Fruit fly (Drosophila melanogaster) whole organism, adult: Measurements from ENCODE around the gene ZAP3.

Experiments used
- CG11617 ChIP-seq: fragments of 200-800 bp; sonication (Bioruptor generic); optimal IDR thresholded peaks from 2 replicates; lab custom pipeline; 2017; ENCODE audit warnings: mild to moderate bottlenecking, missing biosample characterization, missing genetic modification reagents, missing genetic modification characterization
- CG12768 ChIP-seq: fragments of 200-800 bp; sonication (Bioruptor generic); optimal IDR thresholded peaks from 2 replicates; lab custom pipeline; 2017; ENCODE audit warnings: missing biosample characterization, missing genetic modification characterization, mild to moderate bottlenecking, moderate library complexity, missing genetic modification reagents
- CG14711 ChIP-seq: fragments of 200-800 bp; sonication (Bioruptor generic); optimal IDR thresholded peaks from 2 replicates; lab custom pipeline; 2018; ENCODE audit warnings: missing biosample characterization, mild to moderate bottlenecking, missing genetic modification characterization, moderate library complexity
- CG1620 ChIP-seq: fragments of 200-800 bp; sonication (Bioruptor generic); optimal IDR thresholded peaks from 2 replicates; lab custom pipeline; 2016; ENCODE audit warnings: missing biosample characterization, missing genetic modification characterization
- CG33017 ChIP-seq: fragments of 200-800 bp; sonication (Bioruptor generic); optimal IDR thresholded peaks from 2 replicates; lab custom pipeline; 2018; ENCODE audit warnings: missing biosample characterization, mild to moderate bottlenecking, missing genetic modification characterization, moderate library complexity
- CG5204 ChIP-seq: fragments of 200-800 bp; sonication (Bioruptor generic); optimal IDR thresholded peaks from 2 replicates; lab custom pipeline; 2016; ENCODE audit warnings: missing biosample characterization, missing genetic modification characterization
- CG7045 ChIP-seq: fragments of 200-800 bp; sonication (Bioruptor generic); optimal IDR thresholded peaks from 2 replicates; lab custom pipeline; 2017; ENCODE audit warnings: missing biosample characterization, mild to moderate bottlenecking, missing genetic modification characterization
- CG7101 ChIP-seq: fragments of 200-800 bp; sonication (Bioruptor generic); optimal IDR thresholded peaks from 2 replicates; lab custom pipeline; 2018; ENCODE audit warnings: missing biosample characterization, mild to moderate bottlenecking, missing genetic modification characterization, moderate library complexity
- Clk ChIP-seq: fragments of 200-800 bp; sonication (Bioruptor generic); optimal IDR thresholded peaks from 2 replicates; lab custom pipeline; 2017; ENCODE audit warnings: missing biosample characterization, missing genetic modification characterization
- Crg-1 ChIP-seq: fragments of 200-800 bp; sonication (Bioruptor generic); optimal IDR thresholded peaks from 2 replicates; lab custom pipeline; 2016; ENCODE audit warnings: missing biosample characterization, missing genetic modification characterization
- Hr96 ChIP-seq: fragments of 200-800 bp; sonication (Bioruptor generic); optimal IDR thresholded peaks from 2 replicates; lab custom pipeline; 2016; ENCODE audit warnings: missing biosample characterization, missing genetic modification characterization
- Mnt ChIP-seq: fragments of 200-800 bp; sonication (Bioruptor generic); optimal IDR thresholded peaks from 2 replicates; lab custom pipeline; 2016; ENCODE audit warnings: missing biosample characterization, mild to moderate bottlenecking, missing genetic modification characterization
- bab1 ChIP-seq: fragments of 200-800 bp; sonication (Bioruptor generic); optimal IDR thresholded peaks from 3 replicates; lab custom pipeline; 2019; ENCODE audit warnings: missing biosample characterization, mild to moderate bottlenecking, missing genetic modification characterization, moderate library complexity
- cic ChIP-seq: fragments of 200-800 bp; sonication (Bioruptor generic); optimal IDR thresholded peaks from 2 replicates; lab custom pipeline; 2017; ENCODE audit warnings: missing biosample characterization, mild to moderate bottlenecking, missing genetic modification characterization, moderate library complexity
- kay ChIP-seq: fragments of 200-800 bp; sonication (Bioruptor generic); peaks from one replicate; lab custom pipeline; 2016; ENCODE audit warnings: missing biosample characterization, missing genetic modification characterization, borderline replicate concordance
- ovo ChIP-seq: fragments of 200-800 bp; sonication (Bioruptor generic); optimal IDR thresholded peaks from 2 replicates; lab custom pipeline; 2016; ENCODE audit warnings: missing biosample characterization, missing genetic modification characterization
- pad ChIP-seq: fragments of 200-800 bp; sonication (Bioruptor generic); optimal IDR thresholded peaks from 3 replicates; lab custom pipeline; 2017; ENCODE audit warnings: missing biosample characterization, missing genetic modification characterization, mild to moderate bottlenecking, moderate library complexity, missing genetic modification reagents
- tj ChIP-seq: fragments of 200-800 bp; sonication (Bioruptor generic); optimal IDR thresholded peaks from 3 replicates; lab custom pipeline; 2017; ENCODE audit warnings: missing biosample characterization, mild to moderate bottlenecking, missing genetic modification characterization, moderate library complexity
- toe ChIP-seq: fragments of 200-800 bp; sonication (Bioruptor generic); optimal IDR thresholded peaks from 2 replicates; lab custom pipeline; 2016; ENCODE audit warnings: missing biosample characterization, missing genetic modification characterization

The ZAP3 gene

DNA sequence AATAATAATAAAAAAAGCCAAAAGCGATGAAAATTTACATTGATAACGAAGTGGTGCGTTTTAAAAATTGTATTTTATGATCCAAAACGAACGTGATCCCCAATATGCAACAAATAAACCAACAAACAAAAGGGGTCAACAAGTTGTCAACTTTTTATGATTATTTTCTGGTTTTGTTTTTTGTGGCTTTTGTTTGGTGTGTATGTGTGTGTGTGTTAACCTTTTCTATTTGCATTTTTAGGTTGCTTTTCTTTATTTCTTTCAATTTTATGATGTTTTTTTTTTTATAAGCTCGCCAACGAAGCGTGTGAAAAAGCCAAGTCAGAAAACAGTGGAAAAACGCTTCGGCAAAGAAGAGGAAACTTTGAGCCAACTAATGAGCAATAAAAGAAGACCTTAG, 26.0 kb upstream of the ZAP3 start:
- TF ChIP-seq CG1620: no peak
- TF ChIP-seq tj (GFP tag; lab: Kevin White, UChicago): no peak
- TF ChIP-seq kay: no peak
- no peak for TF ChIP-seq CG14711 (tag; lab: Kevin White, UChicago)
- TF ChIP-seq CG7045: no peak
- no peak for TF ChIP-seq Mnt (GFP tag; lab: Kevin White, UChicago)
- TF ChIP-seq bab1 (GFP tag; lab: Kevin White, UChicago): no peak

DNA sequence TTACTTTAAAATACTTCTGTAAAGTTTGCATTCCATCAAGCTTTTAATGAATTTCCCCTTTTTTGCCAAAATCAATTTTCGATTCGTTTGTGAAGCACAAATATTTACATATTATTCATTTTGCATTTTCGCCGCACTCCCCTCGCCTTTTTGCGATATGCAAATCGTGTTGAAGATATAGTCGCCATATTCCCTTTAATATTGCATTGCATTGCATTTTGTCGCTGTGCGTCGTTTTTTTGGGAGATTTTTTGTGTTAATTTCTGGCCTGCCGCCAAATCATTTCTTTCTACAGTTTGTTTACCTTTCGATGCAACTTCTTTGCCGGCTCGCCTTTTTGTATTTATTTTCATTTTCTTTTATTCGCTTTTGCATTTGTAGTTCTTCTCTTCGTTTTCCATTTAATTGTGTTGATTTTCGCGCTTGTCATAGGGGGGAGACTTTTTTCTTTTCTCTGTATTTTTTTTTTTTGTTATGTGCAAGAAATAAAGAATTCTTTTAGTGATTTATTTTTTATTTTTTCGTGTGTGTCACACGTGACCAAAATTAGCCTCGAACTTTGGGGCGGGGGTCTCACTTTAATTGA, 24.4 kb upstream of the ZAP3 start:
- TF ChIP-seq CG33017 (tag; lab: Kevin White, UChicago): no peak
- TF ChIP-seq CG7101 (tag; lab: Kevin White, UChicago): no peak
- peak; percentile 92 for TF ChIP-seq tj (GFP tag; lab: Kevin White, UChicago)

DNA sequence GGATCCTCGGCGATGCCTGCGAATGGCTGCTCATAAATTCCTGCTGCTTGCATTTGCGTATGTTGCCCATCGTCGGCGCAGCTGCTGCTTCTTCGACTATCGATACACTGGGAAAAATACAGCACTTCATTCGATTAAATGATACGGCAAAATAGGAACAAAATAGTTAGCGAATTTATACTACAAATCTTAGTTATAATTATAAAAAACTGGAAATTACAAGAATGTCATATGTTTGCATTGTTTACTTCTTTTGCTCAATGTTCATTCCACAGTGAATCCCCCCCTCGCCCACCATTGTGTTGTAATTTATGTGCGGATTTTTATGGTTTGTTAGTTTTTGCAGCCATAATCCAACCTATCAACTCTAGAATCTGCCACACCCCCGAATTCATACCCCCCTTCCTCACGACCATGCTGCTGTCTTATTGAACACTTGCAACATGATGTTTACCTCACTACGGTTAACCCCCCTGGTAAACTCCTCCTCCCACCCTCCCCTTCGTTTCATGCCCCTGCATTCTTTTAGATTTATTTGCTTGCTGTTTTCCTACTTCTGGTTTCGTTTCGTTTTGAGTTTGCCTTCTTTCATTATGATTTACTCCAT, 23.5 kb upstream of the ZAP3 start:
- TF ChIP-seq Crg-1 (GFP tag; lab: Kevin White, UChicago) (no peak), CG7045 (no peak), toe (GFP tag; lab: Kevin White, UChicago) (no peak), bab1 (GFP tag; lab: Kevin White, UChicago) (no peak), Mnt (GFP tag; lab: Kevin White, UChicago) (no peak), CG11617 (GFP tag; lab: Kevin White, UChicago) (no peak)

DNA sequence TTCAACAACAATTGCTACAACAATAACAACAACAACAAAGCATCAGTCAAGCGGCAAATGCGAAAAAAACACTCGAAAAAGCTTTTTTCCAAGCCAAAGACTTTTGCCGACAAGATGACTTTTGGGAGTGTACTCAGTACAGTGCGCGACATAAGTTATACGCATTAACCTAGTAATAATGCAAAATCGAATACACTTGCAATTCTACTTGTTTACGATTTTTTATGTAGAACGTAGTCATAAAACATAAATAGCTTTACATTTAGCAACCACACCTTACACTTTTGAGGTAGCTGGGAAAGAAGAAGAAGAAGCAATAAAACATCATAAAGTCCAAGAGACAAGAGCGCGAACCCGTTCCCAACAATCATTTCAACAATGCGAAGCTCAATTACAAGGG, 22.2 kb upstream of the ZAP3 start:
- TF ChIP-seq ovo (no peak), CG12768 (no peak), CG5204 (GFP tag; lab: Kevin White, UChicago) (no peak), Crg-1 (GFP tag; lab: Kevin White, UChicago) (no peak), CG11617 (GFP tag; lab: Kevin White, UChicago) (no peak), cic (GFP tag; lab: Kevin White, UChicago) (no peak), bab1 (GFP tag; lab: Kevin White, UChicago) (no peak), Clk (GFP tag; lab: Kevin White, UChicago) (no peak)

DNA sequence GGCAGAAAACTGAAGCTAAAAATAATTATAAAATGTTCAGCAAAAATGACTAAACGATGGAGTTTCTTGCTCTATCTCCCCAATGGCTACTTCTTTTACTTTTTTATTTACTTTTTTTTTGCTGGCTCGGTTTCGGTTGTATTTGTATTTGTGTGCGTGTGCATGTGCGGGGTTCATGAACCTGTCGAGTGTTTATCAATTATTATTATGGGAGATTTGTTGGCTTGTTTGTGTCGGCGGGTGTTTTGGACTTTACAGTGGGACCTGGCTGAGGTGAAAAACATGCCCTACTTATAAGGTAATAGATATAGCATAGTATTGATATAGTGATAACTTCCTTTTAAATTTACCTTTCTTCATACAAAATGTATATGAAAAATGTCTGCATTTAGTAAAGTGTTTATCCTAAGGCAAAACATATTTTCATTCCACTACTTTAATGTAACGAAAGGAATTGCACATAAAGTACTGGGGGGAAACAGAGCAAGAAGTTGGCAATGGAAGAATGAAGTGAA, 21.3 kb upstream of the ZAP3 start:
- no peak for TF ChIP-seq Mnt (GFP tag; lab: Kevin White, UChicago)
- TF ChIP-seq toe (GFP tag; lab: Kevin White, UChicago): no peak
- no peak for TF ChIP-seq CG5204 (GFP tag; lab: Kevin White, UChicago)
- no peak for TF ChIP-seq cic (GFP tag; lab: Kevin White, UChicago)
- TF ChIP-seq bab1 (GFP tag; lab: Kevin White, UChicago): no peak

DNA sequence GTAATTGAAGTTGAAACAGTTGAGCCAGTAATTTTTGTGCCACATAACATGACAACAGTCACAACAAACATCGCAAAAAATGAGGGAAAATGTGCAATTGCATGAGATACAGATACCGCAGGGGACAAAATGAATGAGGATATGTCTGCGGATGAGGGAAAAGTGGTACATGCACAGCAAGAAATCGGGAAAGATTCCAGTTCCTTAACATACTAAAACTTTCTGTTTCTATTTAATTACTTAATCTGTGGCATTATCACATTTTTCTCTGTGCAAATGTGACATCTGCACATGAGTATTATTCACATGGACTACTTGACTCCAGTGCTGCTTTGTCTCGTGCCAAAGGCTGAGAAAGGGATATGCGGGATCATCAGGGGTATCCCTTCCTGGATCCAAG, 10.5 kb upstream of the ZAP3 start:
- TF ChIP-seq Clk (GFP tag; lab: Kevin White, UChicago) (no peak), Mnt (GFP tag; lab: Kevin White, UChicago) (no peak), Hr96 (GFP tag; lab: Kevin White, UChicago) (no peak), CG7045 (no peak), CG5204 (GFP tag; lab: Kevin White, UChicago) (no peak), CG1620 (no peak), CG14711 (tag; lab: Kevin White, UChicago) (no peak), Crg-1 (GFP tag; lab: Kevin White, UChicago) (no peak), cic (GFP tag; lab: Kevin White, UChicago) (no peak), tj (GFP tag; lab: Kevin White, UChicago) (no peak), CG7101 (tag; lab: Kevin White, UChicago) (no peak), toe (GFP tag; lab: Kevin White, UChicago) (no peak), CG33017 (tag; lab: Kevin White, UChicago) (no peak), ovo (no peak), CG11617 (GFP tag; lab: Kevin White, UChicago) (no peak), CG12768 (no peak), pad (GFP tag; lab: Kevin White, UChicago) (no peak), bab1 (GFP tag; lab: Kevin White, UChicago) (no peak)

DNA sequence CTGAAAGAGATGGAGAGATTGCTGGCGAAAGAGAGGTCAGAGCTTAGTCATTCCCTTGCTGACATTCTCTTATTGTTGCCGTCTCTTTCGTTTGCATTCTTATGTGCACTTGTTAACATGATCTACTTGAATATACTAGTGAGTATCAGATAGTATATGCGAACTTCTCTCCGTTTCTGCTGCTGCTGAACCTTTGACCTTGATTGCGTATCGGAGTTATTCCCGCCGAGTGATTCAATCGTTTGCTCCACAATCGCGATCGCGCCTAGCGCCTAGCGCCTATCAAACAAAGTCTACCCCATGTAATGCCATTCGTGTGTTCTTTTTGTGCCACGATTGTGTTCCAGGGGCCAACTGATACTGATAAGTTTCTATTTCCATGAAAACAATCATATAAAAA, 6.9 kb upstream of the ZAP3 start:
- TF ChIP-seq tj (GFP tag; lab: Kevin White, UChicago): no peak
- TF ChIP-seq ovo: no peak
